Fruit fly (Drosophila melanogaster) Kc167 (cell line): ENCODE data around the gene Ttc1.

Experiments used
- h ChIP-seq: fragments of >200 bp; optimal IDR thresholded peaks from 3 replicates; lab custom pipeline; 2018; ENCODE audit warnings: missing external identifiers
- ttk ChIP-seq: sonication (Bioruptor generic); optimal IDR thresholded peaks from 2 replicates; lab custom pipeline; 2017; ENCODE audit warnings: missing external identifiers

DNA sequence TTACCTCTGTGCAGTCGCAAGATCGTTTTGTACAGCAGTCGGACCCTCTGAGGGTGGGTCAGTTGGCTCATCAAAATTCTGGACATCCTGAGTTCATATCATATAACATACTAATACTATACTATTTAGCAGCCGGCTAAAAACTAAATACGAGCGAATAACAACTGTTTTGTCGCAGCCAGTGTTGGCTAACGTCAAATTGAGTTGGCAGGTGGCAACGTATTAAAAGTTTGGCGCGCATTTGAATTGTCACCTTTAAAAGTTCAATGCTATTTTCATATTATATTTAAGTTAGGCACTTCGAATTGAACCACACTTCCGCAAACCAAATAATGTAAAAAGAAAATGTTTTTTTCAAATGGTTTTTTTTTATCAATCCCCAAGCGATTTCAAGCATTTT, 39.5 kb upstream of the Ttc1 start, which contains the start of gene Sdhaf3:
- TF ChIP-seq h (lab: Kevin White, UChicago): no peak
- TF ChIP-seq ttk (lab: Kevin White, UChicago): no peak
